Fruit fly (Drosophila melanogaster): Measurements from ENCODE around the gene foxo.

- no peak for TF ChIP-seq CTCF (optimal IDR thresholded peaks at IDR 0.05)
- TF ChIP-seq CG8478 (optimal IDR thresholded peaks at IDR 0.05) = no peak
These were observed 2.0 kb downstream of the foxo start for dm6 chr3R:14058531-14059431.

Data from S2 (cell line).